Worm (Caenorhabditis elegans) whole organism, L4 larva: Measurements from ENCODE around the gene grl-6.

Experiments used
- D1046.2 ChIP-seq: fragments of 200-800 bp; sonication (Bioruptor generic); IDR thresholded peaks from 2 replicates; pipeline ENCODE4 v1.3.6; 2022; ENCODE audit warnings: missing genetic modification characterization, missing compliant biosample characterization
- F44E2.7 ChIP-seq: fragments of 200-800 bp; sonication (Bioruptor generic); IDR thresholded peaks from 2 replicates; pipeline ENCODE4 v2.1.2; 2022; ENCODE audit warnings: missing genetic modification characterization, missing compliant biosample characterization
- Y5F2A.4 ChIP-seq: fragments of 200-800 bp; sonication (Bioruptor generic); optimal IDR thresholded peaks from 2 replicates; lab custom pipeline; 2018; ENCODE audit warnings: mild to moderate bottlenecking, missing genetic modification characterization, missing compliant biosample characterization
- ZK546.5 ChIP-seq, 2 experiments: sonication (generic microtip); optimal IDR thresholded peaks; 2 replicates each; lab custom pipeline; 2017; ENCODE audit warnings: missing biosample characterization in 2 of 2, missing genetic modification characterization in 2 of 2
- aha-1 ChIP-seq: fragments of 150-350 bp; peaks from one replicate; lab custom pipeline; 2014; ENCODE audit warnings: missing biosample characterization, missing genetic modification characterization
- ama-1 ChIP-seq: fragments of 150-350 bp; optimal IDR thresholded peaks from 2 replicates; lab custom pipeline; 2014; ENCODE audit warnings: inconsistent platforms, mixed read lengths
- arid-1 ChIP-seq: fragments of 200-800 bp; sonication (Bioruptor generic); conservative IDR thresholded peaks from 2 replicates; pipeline ENCODE4 v1.3.6; 2022; ENCODE audit warnings: missing genetic modification reagents, missing genetic modification characterization, missing compliant biosample characterization
- ces-1 ChIP-seq: fragments of 150-350 bp; sonication (generic microtip); optimal IDR thresholded peaks from 4 replicates; lab custom pipeline; 2014; ENCODE audit warnings: missing biosample characterization, missing genetic modification reagents, missing genetic modification characterization
- cey-2 ChIP-seq: sonication (generic microtip); optimal IDR thresholded peaks from 3 replicates; lab custom pipeline; 2017; ENCODE audit warnings: missing genetic modification characterization, mild to moderate bottlenecking, missing compliant biosample characterization, antibody characterized with exemption, borderline replicate concordance; ENCODE audit not compliant: insufficient read depth
- daf-16 ChIP-seq, 3 experiments: sonication (generic microtip); optimal IDR thresholded peaks; 2 replicates each; lab custom pipeline; 2016 to 2017; ENCODE audit warnings: missing genetic modification characterization in 3 of 3, missing genetic modification reagents in 3 of 3, mild to moderate bottlenecking in 2 of 3, missing compliant biosample characterization in 2 of 3, missing biosample characterization in 1 of 3, moderate library complexity in 1 of 3
- dmd-6 ChIP-seq: fragments of 200-800 bp; sonication (Bioruptor generic); IDR thresholded peaks from 2 replicates; pipeline ENCODE4 v1.3.6; 2022; ENCODE audit warnings: missing genetic modification reagents, missing genetic modification characterization, missing compliant biosample characterization
- dmd-9 ChIP-seq: fragments of 200-800 bp; sonication (Bioruptor generic); IDR thresholded peaks from 2 replicates; pipeline ENCODE4 v1.3.6; 2022; ENCODE audit warnings: missing genetic modification reagents, missing genetic modification characterization, missing compliant biosample characterization
- dpl-1 ChIP-seq: fragments of 150-350 bp; optimal IDR thresholded peaks from 2 replicates; lab custom pipeline; 2014; ENCODE audit warnings: missing biosample characterization, missing genetic modification reagents, missing genetic modification characterization
- dve-1 ChIP-seq: sonication (generic microtip); optimal IDR thresholded peaks from 2 replicates; lab custom pipeline; 2017; ENCODE audit warnings: antibody characterized with exemption, mild to moderate bottlenecking, missing genetic modification characterization, missing compliant biosample characterization; ENCODE audit not compliant: insufficient read depth
- egl-43 ChIP-seq: fragments of 200-800 bp; sonication (Bioruptor generic); IDR thresholded peaks from 2 replicates; pipeline ENCODE4 v1.3.6; 2022; ENCODE audit warnings: missing genetic modification reagents, missing genetic modification characterization, missing compliant biosample characterization
- fos-1 ChIP-seq: fragments of 150-350 bp; optimal IDR thresholded peaks from 2 replicates; lab custom pipeline; 2014; ENCODE audit warnings: missing biosample characterization, missing genetic modification characterization
- gei-8 ChIP-seq: fragments of 200-800 bp; sonication (Bioruptor generic); optimal IDR thresholded peaks from 2 replicates; lab custom pipeline; 2018; ENCODE audit warnings: mild to moderate bottlenecking, missing genetic modification characterization, missing compliant biosample characterization
- jun-1 ChIP-seq: fragments of 150-350 bp; optimal IDR thresholded peaks from 2 replicates; lab custom pipeline; 2014; ENCODE audit warnings: missing biosample characterization, missing genetic modification reagents, missing genetic modification characterization
- lim-7 ChIP-seq: fragments of 200-800 bp; sonication (Bioruptor generic); IDR thresholded peaks from 2 replicates; pipeline ENCODE4 v1.3.6; 2022; ENCODE audit warnings: missing genetic modification characterization, missing compliant biosample characterization
- lin-1 ChIP-seq: fragments of 200-800 bp; sonication (Bioruptor generic); IDR thresholded peaks from 2 replicates; pipeline ENCODE4 v1.3.6; 2022; ENCODE audit warnings: missing genetic modification reagents, missing genetic modification characterization, missing compliant biosample characterization
- lin-15B ChIP-seq: fragments of 150-350 bp; sonication (generic microtip); optimal IDR thresholded peaks from 3 replicates; lab custom pipeline; 2014; ENCODE audit warnings: missing biosample characterization, missing genetic modification characterization
- lin-38 ChIP-seq: fragments of 200-800 bp; sonication (Bioruptor generic); IDR thresholded peaks from 2 replicates; pipeline ENCODE4 v1.3.6; 2022; ENCODE audit warnings: missing genetic modification reagents, missing genetic modification characterization, missing compliant biosample characterization
- mdl-1 ChIP-seq, 2 experiments: fragments of 150-350 bp in 1 of 2; sonication (generic microtip) in 1 of 2; optimal IDR thresholded peaks; 2 replicates each; lab custom pipeline; 2014 to 2017; ENCODE audit warnings: missing biosample characterization in 2 of 2, missing genetic modification characterization in 2 of 2
- mxl-3 ChIP-seq: fragments of 200-800 bp; sonication (Bioruptor generic); optimal IDR thresholded peaks from 2 replicates; lab custom pipeline; 2018; ENCODE audit warnings: mild to moderate bottlenecking, missing genetic modification characterization, missing compliant biosample characterization
- nhr-25 ChIP-seq: sonication (generic microtip); optimal IDR thresholded peaks from 2 replicates; lab custom pipeline; 2017; ENCODE audit warnings: missing genetic modification characterization, mild to moderate bottlenecking, missing compliant biosample characterization, antibody characterized with exemption, moderate library complexity, borderline replicate concordance; ENCODE audit not compliant: insufficient read depth
- nhr-76 ChIP-seq: fragments of 150-350 bp; optimal IDR thresholded peaks from 2 replicates; lab custom pipeline; 2014; ENCODE audit warnings: missing biosample characterization, missing genetic modification characterization
- pha-4 ChIP-seq, 2 experiments: fragments of 150-350 bp in 1 of 2; fragments of 200-800 bp in 1 of 2; sonication (Bioruptor generic) in 1 of 2; IDR thresholded peaks in 1 of 2; optimal IDR thresholded peaks in 1 of 2; 2 replicates each; pipeline versions ENCODE4 v1.3.6 to Lab custom; 2014 to 2022; ENCODE audit warnings: missing genetic modification characterization in 2 of 2, missing genetic modification reagents in 2 of 2, missing biosample characterization in 1 of 2, missing compliant biosample characterization in 1 of 2
- snpc-4 ChIP-seq: fragments of 150-350 bp; optimal IDR thresholded peaks from 2 replicates; lab custom pipeline; 2014; ENCODE audit warnings: missing biosample characterization, missing genetic modification characterization
- spr-3 ChIP-seq: fragments of 200-800 bp; sonication (Bioruptor generic); optimal IDR thresholded peaks from 2 replicates; lab custom pipeline; 2018; ENCODE audit warnings: mild to moderate bottlenecking, missing genetic modification characterization, missing compliant biosample characterization
- tag-97 ChIP-seq: fragments of 200-800 bp; sonication (Bioruptor generic); IDR thresholded peaks from 2 replicates; pipeline ENCODE4 v1.3.6; 2022; ENCODE audit warnings: missing genetic modification characterization, missing compliant biosample characterization
- tra-1 ChIP-seq: fragments of 200-800 bp; sonication (Bioruptor generic); IDR thresholded peaks from 2 replicates; pipeline ENCODE4 v1.3.6; 2022; ENCODE audit warnings: missing genetic modification reagents, missing genetic modification characterization, missing compliant biosample characterization
- unc-62 ChIP-seq, 3 experiments: fragments of 150-350 bp in 1 of 3; sonication (generic microtip); optimal IDR thresholded peaks in 2 of 3; peaks in 1 of 3; 1 replicate in 1 of 3; 2 replicates in 2 of 3; lab custom pipeline; 2014 to 2017; ENCODE audit warnings: missing biosample characterization in 3 of 3, missing genetic modification characterization in 3 of 3, missing genetic modification reagents in 3 of 3, missing genotype in 1 of 3
- zfp-3 ChIP-seq: fragments of 200-800 bp; sonication (Bioruptor generic); conservative IDR thresholded peaks from 2 replicates; pipeline ENCODE4 v1.3.6; 2022; ENCODE audit warnings: missing genetic modification reagents, missing genetic modification characterization, missing compliant biosample characterization
- ztf-11 ChIP-seq: fragments of 150-350 bp; optimal IDR thresholded peaks from 2 replicates; lab custom pipeline; 2014; ENCODE audit warnings: missing biosample characterization, missing genetic modification characterization

grl-6 gene

ce11 chrX:6443373-6443772 is 7.4 kb downstream of the grl-6 start, which contains the start of gene K10C2.7:
Gene K10C2.7, minus strand, starts transcription at chrX:6443473.
- TF ChIP-seq zfp-3 (no peak), dve-1 (tag; lab: Kevin White, UChicago) (peak; percentile 19)

ce11 chrX:6440464-6440863 is 10.3 kb downstream of the grl-6 start, which contains the start of gene K10C2.14:
Gene K10C2.14, minus strand, starts transcription at chrX:6440564.
- no peak for TF ChIP-seq lin-38 (GFP tag; lab: Robert Waterston, UW)
- no peak for TF ChIP-seq ZK546.5 (tag; optimal IDR thresholded peaks at IDR 0.05; lab: Kevin White, UChicago)
- TF ChIP-seq pha-4 (GFP tag; IDR thresholded peaks at IDR 0.05; lab: Robert Waterston, UW) = no peak
- no peak for TF ChIP-seq pha-4 (tag; optimal IDR thresholded peaks at IDR 0.05; lab: Kevin White, UChicago)
- no peak for TF ChIP-seq nhr-25 (tag; lab: Kevin White, UChicago)
- no peak for TF ChIP-seq snpc-4 (tag; lab: Kevin White, UChicago)
- TF ChIP-seq dmd-6 (GFP tag; lab: Robert Waterston, UW) = no peak
- TF ChIP-seq mxl-3 (GFP tag; lab: Kevin White, UChicago) = no peak

- no peak for TF ChIP-seq tra-1 (GFP tag; lab: Robert Waterston, UW)
These were observed 13.2 kb downstream of the grl-6 start, which contains the start of gene K10C2.8 for ce11 chrX:6437545-6437944. Gene K10C2.8, minus strand, starts transcription at chrX:6437645.

ce11 chrX:6435812-6436211 is 14.9 kb downstream of the grl-6 start:
- no peak for TF ChIP-seq Y5F2A.4 (GFP tag; lab: Kevin White, UChicago)
- TF ChIP-seq dmd-6 (GFP tag; lab: Robert Waterston, UW) = no peak
- no peak for TF ChIP-seq mxl-3 (GFP tag; lab: Kevin White, UChicago)
- TF ChIP-seq F44E2.7 (GFP tag; lab: Robert Waterston, UW) = no peak
- no peak for TF ChIP-seq spr-3 (GFP tag; lab: Kevin White, UChicago)
- no peak for TF ChIP-seq jun-1
- TF ChIP-seq tag-97 (GFP tag; lab: Robert Waterston, UW) = no peak
- TF ChIP-seq ces-1 (GFP tag; lab: Kevin White, UChicago) = no peak
- TF ChIP-seq ZK546.5 (tag; optimal IDR thresholded peaks at IDR 0.05; lab: Kevin White, UChicago) = no peak
- TF ChIP-seq pha-4 (GFP tag; IDR thresholded peaks at IDR 0.05; lab: Robert Waterston, UW) = no peak
- no peak for TF ChIP-seq pha-4 (tag; optimal IDR thresholded peaks at IDR 0.05; lab: Kevin White, UChicago)
- no peak for TF ChIP-seq lim-7
- no peak for TF ChIP-seq ztf-11 (tag; lab: Kevin White, UChicago)
- no peak for TF ChIP-seq cey-2
- no peak for TF ChIP-seq daf-16 (GFP tag; optimal IDR thresholded peaks at IDR 0.05; lab: Kevin White, UChicago)
- TF ChIP-seq daf-16 (tag; optimal IDR thresholded peaks at IDR 0.05; lab: Kevin White, UChicago) = no peak
- no peak for TF ChIP-seq dmd-9 (GFP tag; lab: Robert Waterston, UW)
- no peak for TF ChIP-seq nhr-76 (tag; lab: Kevin White, UChicago)
- no peak for TF ChIP-seq gei-8

ce11 chrX:6433688-6434087 is 17.1 kb downstream of the grl-6 start, which contains the start of gene K10C2.2:
Gene K10C2.2, minus strand, starts transcription at chrX:6433788.
- TF ChIP-seq fos-1 (tag; lab: Kevin White, UChicago) (no peak), dmd-9 (GFP tag; lab: Robert Waterston, UW) (no peak), mdl-1 (tag; optimal IDR thresholded peaks at IDR 0.05; lab: Kevin White, UChicago) (no peak), ama-1 (lab: Kevin White, UChicago) (no peak), arid-1 (GFP tag; lab: Robert Waterston, UW) (no peak), unc-62 (GFP tag; optimal IDR thresholded peaks at IDR 0.05 in 1 of 2; lab: Kevin White, UChicago) (no peak), unc-62 (tag; optimal IDR thresholded peaks at IDR 0.05; lab: Kevin White, UChicago) (no peak), egl-43 (GFP tag; lab: Robert Waterston, UW) (no peak), aha-1 (tag; lab: Kevin White, UChicago) (no peak), lin-15B (tag; lab: Kevin White, UChicago) (no peak), dpl-1 (no peak), lin-1 (GFP tag; lab: Robert Waterston, UW) (no peak), D1046.2 (GFP tag; lab: Robert Waterston, UW) (no peak)
- TF ChIP-seq, all 104 proteins: peak for 0
